Worm (Caenorhabditis elegans): ENCODE data around the gene txt-5.

Gene txt-5

ce11 chrV:7830952-7831351, 6.0 kb downstream of the txt-5 start:
- TF ChIP-seq egl-5 (tag; optimal IDR thresholded peaks at IDR 0.05) (no peak), pqm-1 (tag; optimal IDR thresholded peaks at IDR 0.05) (no peak), ztf-11 (tag; optimal IDR thresholded peaks at IDR 0.05) (no peak), nhr-28 (tag; optimal IDR thresholded peaks at IDR 0.05) (no peak), nhr-237 (tag; optimal IDR thresholded peaks at IDR 0.05) (no peak), hmg-11 (tag; optimal IDR thresholded peaks at IDR 0.05) (no peak), nhr-43 (tag; optimal IDR thresholded peaks at IDR 0.05; ENCODE audit: poor library complexity, severe bottlenecking) (no peak), ceh-9 (tag; optimal IDR thresholded peaks at IDR 0.05) (no peak), ceh-28 (tag; optimal IDR thresholded peaks at IDR 0.05) (no peak)

- no peak for TF ChIP-seq ceh-16 (tag; optimal IDR thresholded peaks at IDR 0.05)
- TF ChIP-seq ama-1 (optimal IDR thresholded peaks at IDR 0.05) = no peak
- no peak for TF ChIP-seq ceh-9 (tag; optimal IDR thresholded peaks at IDR 0.05)
- TF ChIP-seq mml-1 (tag; optimal IDR thresholded peaks at IDR 0.05) = no peak
- no peak for TF ChIP-seq unc-62 (GFP tag; optimal IDR thresholded peaks at IDR 0.05)
- TF ChIP-seq pha-4 (tag; optimal IDR thresholded peaks at IDR 0.05) = no peak
- TF ChIP-seq snpc-4 (tag; optimal IDR thresholded peaks at IDR 0.05) = no peak
- TF ChIP-seq skn-1 (tag; optimal IDR thresholded peaks at IDR 0.05) = no peak
- no peak for TF ChIP-seq R02D3.7 (tag; optimal IDR thresholded peaks at IDR 0.05)
These were observed 10.0 kb downstream of the txt-5 start, which contains the start of gene mig-6 for ce11 chrV:7826917-7827316. Gene mig-6, plus strand, starts transcription at chrV:7827217.

ce11 chrV:7826362-7826761, 10.6 kb downstream of the txt-5 start:
- TF ChIP-seq fkh-10 (GFP tag; optimal IDR thresholded peaks at IDR 0.05) (no peak), unc-62 (GFP tag; optimal IDR thresholded peaks at IDR 0.05) (no peak), sea-2 (GFP tag; optimal IDR thresholded peaks at IDR 0.05) (no peak), nfya-1 (tag; optimal IDR thresholded peaks at IDR 0.05; ENCODE audit: insufficient read depth) (no peak), nhr-43 (tag; optimal IDR thresholded peaks at IDR 0.05; ENCODE audit: poor library complexity, severe bottlenecking) (no peak), nhr-23 (tag; optimal IDR thresholded peaks at IDR 0.05) (no peak), lin-39 (tag; optimal IDR thresholded peaks at IDR 0.05) (no peak), skn-1 (tag; optimal IDR thresholded peaks at IDR 0.05) (no peak), pha-4 (tag; optimal IDR thresholded peaks at IDR 0.05) (no peak), nhr-12 (tag; optimal IDR thresholded peaks at IDR 0.05) (no peak)

DNA sequence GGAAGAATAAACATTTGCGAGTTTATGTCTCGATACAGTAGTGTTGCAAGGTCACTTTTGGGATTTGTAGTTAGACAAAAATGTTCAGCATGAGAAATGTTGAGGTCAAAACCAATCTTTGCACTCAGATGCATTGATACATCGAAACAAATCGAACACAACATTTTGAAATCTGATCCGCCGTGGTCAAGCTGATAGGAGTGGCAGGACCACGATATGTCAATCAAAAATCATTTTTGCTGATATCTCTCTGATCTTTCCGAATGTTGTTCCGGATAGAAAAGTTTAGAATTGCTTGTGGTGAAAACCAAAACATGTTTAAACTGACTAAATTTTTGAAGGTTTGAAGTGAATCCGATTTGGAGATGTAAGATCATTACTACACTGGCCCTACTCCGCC, 11.1 kb downstream of the txt-5 start:
- no peak for TF ChIP-seq nhr-23 (tag; optimal IDR thresholded peaks at IDR 0.05)
- TF ChIP-seq nhr-76 (tag; optimal IDR thresholded peaks at IDR 0.05) = no peak
- TF ChIP-seq egl-5 (tag; optimal IDR thresholded peaks at IDR 0.05) = no peak
- TF ChIP-seq elt-2 (tag; optimal IDR thresholded peaks at IDR 0.05) = no peak
- TF ChIP-seq nhr-77 (tag; optimal IDR thresholded peaks at IDR 0.05) = no peak
- TF ChIP-seq snpc-4 (tag; optimal IDR thresholded peaks at IDR 0.05) = no peak
- TF ChIP-seq eor-1 (tag; optimal IDR thresholded peaks at IDR 0.05) = no peak
- no peak for TF ChIP-seq pqm-1 (tag; optimal IDR thresholded peaks at IDR 0.05)
- TF ChIP-seq ztf-11 (tag; optimal IDR thresholded peaks at IDR 0.05) = no peak
- TF ChIP-seq mml-1 (tag; optimal IDR thresholded peaks at IDR 0.05) = no peak
- TF ChIP-seq aly-2 (tag; optimal IDR thresholded peaks at IDR 0.05) = no peak
- TF ChIP-seq ama-1 (optimal IDR thresholded peaks at IDR 0.05) = no peak
- TF ChIP-seq ceh-16 (tag; optimal IDR thresholded peaks at IDR 0.05) = no peak
- no peak for TF ChIP-seq nfya-1 (tag; optimal IDR thresholded peaks at IDR 0.05; ENCODE audit: insufficient read depth)
- TF ChIP-seq lin-15B (tag; optimal IDR thresholded peaks at IDR 0.05) = no peak
- no peak for TF ChIP-seq daf-12 (tag; optimal IDR thresholded peaks at IDR 0.05)
- no peak for TF ChIP-seq skn-1 (tag; optimal IDR thresholded peaks at IDR 0.05)
- no peak for TF ChIP-seq ceh-9 (tag; optimal IDR thresholded peaks at IDR 0.05)
- no peak for TF ChIP-seq unc-39 (tag; optimal IDR thresholded peaks at IDR 0.05)

DNA sequence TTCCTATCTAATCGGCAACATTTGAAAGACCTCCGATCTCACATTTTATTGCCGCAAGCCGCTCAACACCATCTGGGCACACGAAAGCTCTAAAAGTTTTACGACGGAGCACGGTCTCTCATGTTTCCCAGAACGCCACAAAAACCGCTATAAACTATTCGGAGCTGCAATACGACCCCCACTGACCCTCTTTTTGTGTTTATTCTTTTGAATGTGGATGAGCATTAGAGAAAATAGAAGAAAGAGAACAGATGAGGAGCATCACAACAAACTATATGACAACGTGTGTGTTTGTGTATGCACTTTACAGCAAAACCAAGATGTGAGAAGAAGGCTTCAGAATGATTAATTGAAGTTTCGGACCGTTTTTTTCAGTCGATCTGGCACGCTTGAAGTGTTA, 12.8 kb downstream of the txt-5 start:
- no peak for TF ChIP-seq pha-4 (tag; optimal IDR thresholded peaks at IDR 0.05)
- TF ChIP-seq tbx-2 (tag; optimal IDR thresholded peaks at IDR 0.05) = no peak
- TF ChIP-seq nhr-23 (tag; optimal IDR thresholded peaks at IDR 0.05) = no peak
- TF ChIP-seq sea-2 (GFP tag; optimal IDR thresholded peaks at IDR 0.05) = no peak
- TF ChIP-seq egl-27 (tag; optimal IDR thresholded peaks at IDR 0.05) = no peak
- no peak for TF ChIP-seq skn-1 (tag; optimal IDR thresholded peaks at IDR 0.05)
- no peak for TF ChIP-seq pqm-1 (tag; optimal IDR thresholded peaks at IDR 0.05)
- no peak for TF ChIP-seq zag-1 (tag; optimal IDR thresholded peaks at IDR 0.05)
- no peak for TF ChIP-seq R02D3.7 (tag; optimal IDR thresholded peaks at IDR 0.05)
- TF ChIP-seq elt-3 (tag; optimal IDR thresholded peaks at IDR 0.05) = no peak
- no peak for TF ChIP-seq nhr-25 (tag; optimal IDR thresholded peaks at IDR 0.05)
- TF ChIP-seq ztf-4 (tag; optimal IDR thresholded peaks at IDR 0.05) = no peak
- TF ChIP-seq nhr-43 (tag; optimal IDR thresholded peaks at IDR 0.05; ENCODE audit: poor library complexity, severe bottlenecking) = no peak
- TF ChIP-seq jun-1 (tag; optimal IDR thresholded peaks at IDR 0.05) = no peak
- no peak for TF ChIP-seq nhr-11 (tag; optimal IDR thresholded peaks at IDR 0.05)
- TF ChIP-seq snpc-4 (tag; optimal IDR thresholded peaks at IDR 0.05) = no peak
- no peak for TF ChIP-seq ceh-28 (tag; optimal IDR thresholded peaks at IDR 0.05)

All from whole organism, L3 larva.